Worm (Caenorhabditis elegans) whole organism, young adult: ENCODE measurements around the gene teg-1.

ENCODE experiments used
- B0261.1 ChIP-seq: sonication (generic microtip); optimal IDR thresholded peaks from 2 replicates; lab custom pipeline; 2016; ENCODE audit warnings: mild to moderate bottlenecking, missing genetic modification characterization, moderate library complexity, missing compliant biosample characterization
- F33H1.4 ChIP-seq: fragments of 200-800 bp; sonication (Bioruptor generic); IDR thresholded peaks from 2 replicates; pipeline ENCODE4 v1.3.6; 2022; ENCODE audit warnings: missing genetic modification reagents, missing genetic modification characterization, missing compliant biosample characterization
- ceh-79 ChIP-seq: sonication (generic microtip); optimal IDR thresholded peaks from 2 replicates; lab custom pipeline; 2017; ENCODE audit warnings: mild to moderate bottlenecking, missing genetic modification characterization, missing compliant biosample characterization
- ets-4 ChIP-seq: fragments of 200-800 bp; sonication (Bioruptor generic); optimal IDR thresholded peaks from 2 replicates; lab custom pipeline; 2018; ENCODE audit warnings: mild to moderate bottlenecking, missing genetic modification characterization, missing compliant biosample characterization
- pha-4 ChIP-seq: fragments of 150-350 bp; sonication (generic microtip); optimal IDR thresholded peaks from 2 replicates; lab custom pipeline; 2014; ENCODE audit warnings: missing biosample characterization, missing genetic modification reagents, missing genetic modification characterization
- rcor-1 ChIP-seq: fragments of 200-800 bp; sonication (Bioruptor generic); IDR thresholded peaks from 2 replicates; pipeline ENCODE4 v1.3.6; 2022; ENCODE audit warnings: missing genetic modification reagents, missing genetic modification characterization, missing compliant biosample characterization
- sptf-2 ChIP-seq: fragments of 200-800 bp; sonication (Bioruptor generic); optimal IDR thresholded peaks from 2 replicates; lab custom pipeline; 2018; ENCODE audit warnings: mild to moderate bottlenecking, missing genetic modification characterization, missing compliant biosample characterization
- unc-62 ChIP-seq: fragments of 150-350 bp; optimal IDR thresholded peaks from 2 replicates; lab custom pipeline; 2014; ENCODE audit warnings: missing biosample characterization, missing genetic modification reagents, missing genetic modification characterization
- zfh-2 ChIP-seq: fragments of 200-800 bp; sonication (Bioruptor generic); conservative IDR thresholded peaks from 2 replicates; pipeline ENCODE4 v1.3.6; 2022; ENCODE audit warnings: missing genetic modification reagents, missing genetic modification characterization, missing compliant biosample characterization

DNA sequence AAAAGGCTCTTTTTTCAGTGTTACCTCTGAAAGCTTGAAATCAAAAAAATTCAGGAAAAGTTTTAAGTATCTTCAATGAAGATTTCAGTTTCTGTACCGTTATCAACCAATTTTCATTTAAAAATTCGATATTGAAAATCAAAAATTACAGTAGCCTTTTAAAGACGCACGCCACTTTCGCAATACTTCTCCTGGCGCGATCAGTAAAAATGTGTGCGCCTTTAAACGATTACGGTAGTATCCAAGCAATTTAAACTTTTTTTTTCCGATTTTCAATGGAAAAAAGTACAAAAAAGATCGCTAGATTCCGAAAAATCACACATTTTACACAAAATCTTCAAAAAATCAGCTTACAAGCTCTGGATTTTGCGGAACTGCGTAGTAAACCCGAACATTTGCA lies 28.2 kb downstream of the teg-1 start:
- TF ChIP-seq B0261.1 (tag; lab: Kevin White, UChicago) (no peak), zfh-2 (GFP tag; lab: Robert Waterston, UW) (no peak), ets-4 (GFP tag; lab: Kevin White, UChicago) (no peak), pha-4 (tag; lab: Kevin White, UChicago) (no peak), unc-62 (no peak), F33H1.4 (GFP tag; lab: Robert Waterston, UW) (peak; percentile 86), rcor-1 (0 out of 2 replicates have a peak, but pooled peaks have one; percentile 27), ceh-79 (no peak), sptf-2 (no peak)
